Worm (Caenorhabditis elegans) whole organism, mixed stage, embryonic: ENCODE measurements around the gene gos-28.

Experiments used
- blmp-1 ChIP-seq: fragments of 150-350 bp; optimal IDR thresholded peaks from 2 replicates; lab custom pipeline; 2014; ENCODE audit warnings: missing biosample characterization, missing genetic modification characterization
- ces-1 ChIP-seq: fragments of 150-350 bp; optimal IDR thresholded peaks from 2 replicates; lab custom pipeline; 2014; ENCODE audit warnings: missing biosample characterization, missing genetic modification reagents, missing genetic modification characterization
- elt-1 ChIP-seq: sonication (generic microtip); optimal IDR thresholded peaks from 2 replicates; lab custom pipeline; 2017; ENCODE audit warnings: missing genetic modification characterization, mild to moderate bottlenecking, missing compliant biosample characterization, antibody characterized with exemption, moderate library complexity, borderline replicate concordance; ENCODE audit not compliant: insufficient read depth
- lin-13 ChIP-seq: fragments of 150-350 bp; optimal IDR thresholded peaks from 2 replicates; lab custom pipeline; 2014; ENCODE audit warnings: missing biosample characterization, missing genetic modification characterization
- lsy-2 ChIP-seq: fragments of 150-350 bp; optimal IDR thresholded peaks from 2 replicates; lab custom pipeline; 2014; ENCODE audit warnings: missing biosample characterization, missing genetic modification characterization
- snpc-4 ChIP-seq: fragments of 150-350 bp; optimal IDR thresholded peaks from 2 replicates; lab custom pipeline; 2014; ENCODE audit warnings: missing biosample characterization, missing genetic modification characterization
- unc-39 ChIP-seq: fragments of 150-350 bp; optimal IDR thresholded peaks from 2 replicates; lab custom pipeline; 2014; ENCODE audit warnings: missing biosample characterization, missing genetic modification characterization
- unc-62 ChIP-seq: fragments of 150-350 bp; optimal IDR thresholded peaks from 2 replicates; lab custom pipeline; 2014; ENCODE audit warnings: missing biosample characterization, missing genetic modification reagents, missing genetic modification characterization

DNA sequence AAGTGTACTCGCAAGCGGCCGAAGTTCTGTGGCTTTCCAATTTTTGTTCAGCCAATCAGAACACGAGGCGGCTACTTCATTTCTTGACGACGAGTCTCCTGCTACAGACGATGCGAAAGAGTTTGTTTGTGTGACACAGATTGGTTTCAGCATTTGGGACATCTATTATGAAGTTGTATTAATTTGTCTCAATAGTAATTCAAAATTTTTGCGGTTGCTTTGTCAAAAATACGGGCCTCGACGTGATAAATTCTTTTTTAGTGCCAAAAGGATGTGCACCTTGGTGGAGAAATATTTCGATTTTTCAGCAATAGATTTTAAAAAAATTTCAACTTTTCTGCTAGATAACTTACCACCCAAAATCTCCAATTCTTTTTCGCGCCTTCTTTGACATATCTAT lies 21.6 kb upstream of the gos-28 start:
- TF ChIP-seq unc-39 (no peak), unc-62 (GFP tag; lab: Kevin White, UChicago) (no peak), blmp-1 (tag; lab: Kevin White, UChicago) (no peak), lsy-2 (tag; lab: Kevin White, UChicago) (no peak), lin-13 (tag; lab: Kevin White, UChicago) (no peak), ces-1 (GFP tag; lab: Kevin White, UChicago) (no peak), snpc-4 (tag; lab: Kevin White, UChicago) (no peak), elt-1 (tag; lab: Kevin White, UChicago) (no peak)
